Fruit fly (Drosophila melanogaster): ENCODE data around the gene Nufip.

Nufip gene

dm6 chr3L:18747953-18748756 is at the start of gene Nufip, which contains the start of gene Atg3 (continued):
- TF ChIP-seq ci (GFP tag; IDR thresholded peaks at IDR 0.05) = no peak
- TF ChIP-seq PHDP (tag; optimal IDR thresholded peaks at IDR 0.05) = peak; percentile 39
- no peak for TF ChIP-seq CG10321 (GFP tag; IDR thresholded peaks at IDR 0.05)
- peak; percentile 60 for TF ChIP-seq CG13424 (tag; optimal IDR thresholded peaks at IDR 0.05)
- no peak for TF ChIP-seq schlank (tag; optimal IDR thresholded peaks at IDR 0.05)
- TF ChIP-seq CG7928 (GFP tag; optimal IDR thresholded peaks at IDR 0.05) = no peak
- TF ChIP-seq B-H1 (GFP tag; IDR thresholded peaks at IDR 0.05) = no peak
- no peak for TF ChIP-seq pan (optimal IDR thresholded peaks at IDR 0.05)
- no peak for TF ChIP-seq pan (GFP tag; optimal IDR thresholded peaks at IDR 0.05 in 1 of 2, IDR thresholded peaks at IDR 0.05 in 1 of 2)
- no peak for TF ChIP-seq CG14965 (GFP tag; optimal IDR thresholded peaks at IDR 0.05; ENCODE audit: borderline replicate concordance)
- TF ChIP-seq CG10462 (GFP tag; optimal IDR thresholded peaks at IDR 0.05) = no peak
- peak; percentile 76 for TF ChIP-seq row (GFP tag; IDR thresholded peaks at IDR 0.05)
- TF ChIP-seq Ets97D (GFP tag; optimal IDR thresholded peaks at IDR 0.05) = peak; percentile 30
- TF ChIP-seq CG11093 (GFP tag; IDR thresholded peaks at IDR 0.05) = no peak
- TF ChIP-seq Sin3A (optimal IDR thresholded peaks at IDR 0.05) = peak; percentile 66
- TF ChIP-seq sug (tag; optimal IDR thresholded peaks at IDR 0.05) = peak; percentile 67
- TF ChIP-seq ATbp (GFP tag; optimal IDR thresholded peaks at IDR 0.05) = no peak
- no peak for TF ChIP-seq ems (GFP tag; optimal IDR thresholded peaks at IDR 0.05)
- peak; percentile 83; the same call in 2 of the 3 replicates for TF ChIP-seq Opbp (GFP tag; IDR thresholded peaks at IDR 0.05; ENCODE audit: partially characterized antibody)
- TF ChIP-seq CG14710 (tag; optimal IDR thresholded peaks at IDR 0.05) = peak; percentile 69
- no peak for TF ChIP-seq CG16863 (GFP tag; optimal IDR thresholded peaks at IDR 0.05)
- no peak for TF ChIP-seq Dfd (GFP tag; optimal IDR thresholded peaks at IDR 0.05)
- TF ChIP-seq dmrt99B (tag; optimal IDR thresholded peaks at IDR 0.05) = peak; percentile 22
- no peak for TF ChIP-seq dysf (GFP tag; IDR thresholded peaks at IDR 0.05)
- peak; percentile 37 for TF ChIP-seq CG2712 (tag; optimal IDR thresholded peaks at IDR 0.05)
- TF ChIP-seq nerfin-2 (GFP tag; IDR thresholded peaks at IDR 0.05; ENCODE audit: partially characterized antibody) = no peak
- TF ChIP-seq Aef1 (GFP tag; IDR thresholded peaks at IDR 0.05) = peak; percentile 49; the same call in 2 of the 3 replicates
- peak; percentile 64 for TF ChIP-seq CoRest (tag; optimal IDR thresholded peaks at IDR 0.05)
- no peak for TF ChIP-seq unpg (GFP tag; optimal IDR thresholded peaks at IDR 0.05)
- TF ChIP-seq Med (GFP tag) = peak; percentile 52
- TF ChIP-seq Dbx (GFP tag; IDR thresholded peaks at IDR 0.05) = no peak
- TF ChIP-seq CG7963 (GFP tag; IDR thresholded peaks at IDR 0.05; ENCODE audit: partially characterized antibody) = peak; percentile 49; the same call in 1 of the 3 replicates
- TF ChIP-seq CG16813 (GFP tag; IDR thresholded peaks at IDR 0.05; ENCODE audit: partially characterized antibody) = peak; percentile 74
- no peak for TF ChIP-seq Doc2 (GFP tag; IDR thresholded peaks at IDR 0.05)
- no peak for TF ChIP-seq Oaz (GFP tag; IDR thresholded peaks at IDR 0.05)
- TF ChIP-seq sd (tag; optimal IDR thresholded peaks at IDR 0.05) = peak; percentile 52
- no peak for TF ChIP-seq CG3838 (GFP tag; optimal IDR thresholded peaks at IDR 0.05)
- TF ChIP-seq Ssrp (tag; optimal IDR thresholded peaks at IDR 0.05) = no peak
- no peak for TF ChIP-seq Jarid2 (GFP tag; optimal IDR thresholded peaks at IDR 0.05)
- TF ChIP-seq shn (GFP tag; optimal IDR thresholded peaks at IDR 0.05) = no peak
- TF ChIP-seq Abd-B (GFP tag; optimal IDR thresholded peaks at IDR 0.05) = no peak
- no peak for TF ChIP-seq CG12942 (GFP tag; optimal IDR thresholded peaks at IDR 0.05)
- TF ChIP-seq ken (GFP tag; IDR thresholded peaks at IDR 0.05) = no peak
- TF ChIP-seq salm (tag; optimal IDR thresholded peaks at IDR 0.05) = no peak
- TF ChIP-seq p53 (GFP tag; optimal IDR thresholded peaks at IDR 0.05) = peak; percentile 14
- TF ChIP-seq CG2889 (GFP tag; IDR thresholded peaks at IDR 0.05) = no peak
- peak; percentile 30 for TF ChIP-seq CG4424 (GFP tag; optimal IDR thresholded peaks at IDR 0.05)
- no peak for TF ChIP-seq sob (GFP tag; IDR thresholded peaks at IDR 0.05)
- peak; percentile 10 for TF ChIP-seq CG33213 (GFP tag; optimal IDR thresholded peaks at IDR 0.05)
- no peak for TF ChIP-seq nau (GFP tag; optimal IDR thresholded peaks at IDR 0.05)

All from whole organism, embryonic.